Fruit fly (Drosophila melanogaster): ENCODE measurements around the gene Rpn5.

The Rpn5 gene

dm6 chr3R:5789025-5789953 lies at the start of gene Rpn5, which contains the start of gene Hat1 (continued):
- TF ChIP-seq wor (GFP tag; IDR thresholded peaks at IDR 0.05) (peak; percentile 58; the same call in 1 of the 2 replicates), ase (GFP tag; IDR thresholded peaks at IDR 0.05) (peak; percentile 51; the same call in 1 of the 3 replicates), Eip74EF (GFP tag; optimal IDR thresholded peaks at IDR 0.05) (peak in 1 of 2 experiments; percentile 4), Neu2 (GFP tag; optimal IDR thresholded peaks at IDR 0.05; ENCODE audit: borderline replicate concordance) (peak; percentile 74), tin (GFP tag; optimal IDR thresholded peaks at IDR 0.05) (peak; percentile 88), dan (GFP tag; IDR thresholded peaks at IDR 0.05) (0 out of 2 replicates have a peak, but pooled peaks have one; percentile 38), tll (GFP tag; optimal IDR thresholded peaks at IDR 0.05) (peak; percentile 59 to 78), CG7987 (GFP tag; optimal IDR thresholded peaks at IDR 0.05) (peak; percentile 8), Hmx (GFP tag; optimal IDR thresholded peaks at IDR 0.05) (peak; percentile 83), ssp (GFP tag; IDR thresholded peaks at IDR 0.05) (peak; percentile 68), HHEX (GFP tag; optimal IDR thresholded peaks at IDR 0.05) (peak; percentile 66), Nf-YB (GFP tag; optimal IDR thresholded peaks at IDR 0.05) (peak; percentile 47), Max (GFP tag; optimal IDR thresholded peaks at IDR 0.05) (peak; percentile 90), Myb (GFP tag; optimal IDR thresholded peaks at IDR 0.05) (peak; percentile 78), CG1602 (GFP tag; optimal IDR thresholded peaks at IDR 0.05) (peak; percentile 90), Rx (GFP tag; IDR thresholded peaks at IDR 0.05) (no peak; the same call in 1 of the 2 replicates), Dbx (GFP tag; IDR thresholded peaks at IDR 0.05) (peak; percentile 79; the same call in 2 of the 3 replicates), sug (tag; optimal IDR thresholded peaks at IDR 0.05) (peak; percentile 70), Fer3 (tag; optimal IDR thresholded peaks at IDR 0.05) (peak; percentile 56), Doc3 (GFP tag; IDR thresholded peaks at IDR 0.05; ENCODE audit: partially characterized antibody) (peak; percentile 73), ap (GFP tag; IDR thresholded peaks at IDR 0.05) (no peak), Dp (GFP tag; optimal IDR thresholded peaks at IDR 0.05) (peak; percentile 47), Gug (GFP tag; IDR thresholded peaks at IDR 0.05) (peak; percentile 61; the same call in 3 of the 4 replicates), D19B (GFP tag; optimal IDR thresholded peaks at IDR 0.05) (peak; percentile 60), CG1233 (GFP tag; optimal IDR thresholded peaks at IDR 0.05) (peak; percentile 65), E2f2 (GFP tag; IDR thresholded peaks at IDR 0.05) (peak; percentile 60), mirr (GFP tag; optimal IDR thresholded peaks at IDR 0.05) (peak; percentile 23), zfh2 (GFP tag; optimal IDR thresholded peaks at IDR 0.05) (peak; percentile 96), Awh (GFP tag; IDR thresholded peaks at IDR 0.05) (no peak), psq (GFP tag; optimal IDR thresholded peaks at IDR 0.05) (peak; percentile 49), CG4282 (GFP tag; optimal IDR thresholded peaks at IDR 0.05) (peak; percentile 91), gcm (GFP tag; optimal IDR thresholded peaks at IDR 0.05) (peak; percentile 0), CG16813 (GFP tag; IDR thresholded peaks at IDR 0.05; ENCODE audit: partially characterized antibody) (peak; percentile 78), btn (GFP tag; optimal IDR thresholded peaks at IDR 0.05) (peak; percentile 50), CG15073 (GFP tag; optimal IDR thresholded peaks at IDR 0.05) (peak; percentile 32), CG6175 (GFP tag; IDR thresholded peaks at IDR 0.05) (no peak), CG11560 (tag; IDR thresholded peaks at IDR 0.05) (peak; percentile 53; the same call in 1 of the 3 replicates), CG4360 (GFP tag; IDR thresholded peaks at IDR 0.05) (no peak), CG18476 (GFP tag; optimal IDR thresholded peaks at IDR 0.05) (peak; percentile 84), CG10274 (GFP tag; optimal IDR thresholded peaks at IDR 0.05) (peak; percentile 57), CTCF (GFP tag; optimal IDR thresholded peaks at IDR 0.05) (peak; percentile 2), CG43689 (GFP tag; IDR thresholded peaks at IDR 0.05) (no peak), knrl (GFP tag; IDR thresholded peaks at IDR 0.05; ENCODE audit: partially characterized antibody) (peak; percentile 84), NK7.1 (GFP tag; optimal IDR thresholded peaks at IDR 0.05) (peak; percentile 72), onecut (GFP tag; IDR thresholded peaks at IDR 0.05) (peak; percentile 12; the same call in 1 of the 2 replicates), bigmax (GFP tag; optimal IDR thresholded peaks at IDR 0.05) (no peak), CG12942 (GFP tag; optimal IDR thresholded peaks at IDR 0.05) (peak; percentile 88), Mes4 (GFP tag; optimal IDR thresholded peaks at IDR 0.05) (peak; percentile 83)

All from whole organism, embryonic.